Worm (Caenorhabditis elegans): Measurements from ENCODE around the gene F56C9.8.

The F56C9.8 gene

ce11 chrIII:7314927-7315547 is 4.3 kb downstream of the F56C9.8 start, which contains the start of gene nspg-6:
TSS of gene nspg-6 (minus strand) at chrIII:7314977.
- TF ChIP-seq ahr-1 (tag; optimal IDR thresholded peaks at IDR 0.05): no peak
- no peak for TF ChIP-seq K02D7.2 (tag; optimal IDR thresholded peaks at IDR 0.05)
- no peak for TF ChIP-seq madf-2 (tag; optimal IDR thresholded peaks at IDR 0.05)
- no peak for TF ChIP-seq C08G9.2 (tag; optimal IDR thresholded peaks at IDR 0.05)
- TF ChIP-seq rnt-1 (tag; optimal IDR thresholded peaks at IDR 0.05): no peak
- TF ChIP-seq pros-1 (tag; optimal IDR thresholded peaks at IDR 0.05): no peak
- no peak for TF ChIP-seq ceh-31 (tag; optimal IDR thresholded peaks at IDR 0.05)
- no peak for TF ChIP-seq T23F11.4 (GFP tag; optimal IDR thresholded peaks at IDR 0.05)
- TF ChIP-seq ceh-2 (tag; optimal IDR thresholded peaks at IDR 0.05): no peak
- no peak for TF ChIP-seq unc-86 (tag; optimal IDR thresholded peaks at IDR 0.05)
- no peak for TF ChIP-seq hlh-30 (tag; optimal IDR thresholded peaks at IDR 0.05; ENCODE audit: insufficient read depth)
- TF ChIP-seq unc-42 (tag; optimal IDR thresholded peaks at IDR 0.05): no peak
- no peak for TF ChIP-seq K09A11.1 (tag; optimal IDR thresholded peaks at IDR 0.05; ENCODE audit: insufficient read depth)
- no peak for TF ChIP-seq sdc-2 (tag; optimal IDR thresholded peaks at IDR 0.05)
- no peak for TF ChIP-seq lin-11 (tag; optimal IDR thresholded peaks at IDR 0.05)
- no peak for TF ChIP-seq tbx-7 (tag; optimal IDR thresholded peaks at IDR 0.05)

- TF ChIP-seq gmeb-2 (tag; optimal IDR thresholded peaks at IDR 0.05) (no peak), ceh-6 (GFP tag; optimal IDR thresholded peaks at IDR 0.05) (no peak), C08G9.2 (tag; optimal IDR thresholded peaks at IDR 0.05) (no peak), ceh-34 (tag; optimal IDR thresholded peaks at IDR 0.05) (no peak), mec-3 (tag; optimal IDR thresholded peaks at IDR 0.05; ENCODE audit: borderline replicate concordance) (no peak), ceh-19 (GFP tag; optimal IDR thresholded peaks at IDR 0.05) (no peak), fkh-10 (GFP tag; optimal IDR thresholded peaks at IDR 0.05) (no peak), ref-2 (tag; optimal IDR thresholded peaks at IDR 0.05) (no peak), ahr-1 (tag; optimal IDR thresholded peaks at IDR 0.05) (no peak), sox-2 (GFP tag; IDR thresholded peaks at IDR 0.05) (no peak), pha-2 (tag; optimal IDR thresholded peaks at IDR 0.05) (no peak), hlh-8 (tag; optimal IDR thresholded peaks at IDR 0.05) (no peak), pqm-1 (tag; optimal IDR thresholded peaks at IDR 0.05) (no peak), madf-2 (tag; optimal IDR thresholded peaks at IDR 0.05) (no peak), unc-55 (GFP tag; optimal IDR thresholded peaks at IDR 0.05) (no peak)
These were observed 4.8 kb downstream of the F56C9.8 start for ce11 chrIII:7314473-7314872.

- TF ChIP-seq pros-1 (tag; optimal IDR thresholded peaks at IDR 0.05) (no peak), syd-9 (tag; optimal IDR thresholded peaks at IDR 0.05) (no peak), pag-3 (tag; optimal IDR thresholded peaks at IDR 0.05; ENCODE audit: borderline replicate concordance) (no peak), ceh-31 (tag; optimal IDR thresholded peaks at IDR 0.05) (no peak), ceh-6 (GFP tag; optimal IDR thresholded peaks at IDR 0.05) (no peak), unc-55 (GFP tag; optimal IDR thresholded peaks at IDR 0.05) (no peak), ceh-9 (tag; optimal IDR thresholded peaks at IDR 0.05) (no peak), elt-2 (tag; optimal IDR thresholded peaks at IDR 0.05) (no peak)
These were observed 8.5 kb downstream of the F56C9.8 start, which contains the start of the genes F56C9.6 and F56C9.3 for ce11 chrIII:7310662-7311340. TSS of gene F56C9.6 (minus strand) at chrIII:7310773. TSS of gene F56C9.3 (plus strand) at chrIII:7311290.

- no peak for TF ChIP-seq ref-2 (tag; optimal IDR thresholded peaks at IDR 0.05)
- no peak for TF ChIP-seq lim-6 (tag; optimal IDR thresholded peaks at IDR 0.05)
- TF ChIP-seq unc-3 (GFP tag; conservative IDR thresholded peaks at IDR 0.05): no peak
- TF ChIP-seq unc-3 (tag; optimal IDR thresholded peaks at IDR 0.05): no peak
- no peak for TF ChIP-seq madf-2 (tag; optimal IDR thresholded peaks at IDR 0.05)
- no peak for TF ChIP-seq sdc-2 (tag; optimal IDR thresholded peaks at IDR 0.05)
- no peak for TF ChIP-seq ceh-34 (tag; optimal IDR thresholded peaks at IDR 0.05)
- no peak for TF ChIP-seq fkh-10 (GFP tag; optimal IDR thresholded peaks at IDR 0.05)
- TF ChIP-seq mec-3 (tag; optimal IDR thresholded peaks at IDR 0.05; ENCODE audit: borderline replicate concordance): no peak
- TF ChIP-seq ceh-30 (tag; optimal IDR thresholded peaks at IDR 0.05): no peak
- no peak for TF ChIP-seq ceh-19 (GFP tag; optimal IDR thresholded peaks at IDR 0.05)
- no peak for TF ChIP-seq C08G9.2 (tag; optimal IDR thresholded peaks at IDR 0.05)
- TF ChIP-seq ceh-45 (GFP tag; IDR thresholded peaks at IDR 0.05): no peak
- TF ChIP-seq ztf-16 (tag; optimal IDR thresholded peaks at IDR 0.05): no peak
- no peak for TF ChIP-seq pax-1 (tag; optimal IDR thresholded peaks at IDR 0.05)
- TF ChIP-seq ceh-18 (tag; optimal IDR thresholded peaks at IDR 0.05): no peak
- TF ChIP-seq lin-11 (tag; optimal IDR thresholded peaks at IDR 0.05): no peak
- no peak for TF ChIP-seq sox-4 (tag; optimal IDR thresholded peaks at IDR 0.05)
- no peak for TF ChIP-seq ceh-14 (tag; optimal IDR thresholded peaks at IDR 0.05)
- TF ChIP-seq tbx-7 (tag; optimal IDR thresholded peaks at IDR 0.05): no peak
- TF ChIP-seq sox-2 (GFP tag; IDR thresholded peaks at IDR 0.05): no peak
These were observed 10.7 kb downstream of the F56C9.8 start, which contains the start of gene acbp-4 for ce11 chrIII:7308600-7309109. TSS of gene acbp-4 (minus strand) at chrIII:7309109.

Measured in whole organism, late embryonic.